Worm (Caenorhabditis elegans) whole organism, midembryonic: Measurements from ENCODE around the gene ZK938.10.

ENCODE experiments used
- cog-1 ChIP-seq: sonication (generic microtip); optimal IDR thresholded peaks from 2 replicates; lab custom pipeline; 2016; ENCODE audit warnings: missing genetic modification characterization, missing compliant biosample characterization
- flt-1 ChIP-seq: fragments of 200-800 bp; sonication (Bioruptor generic); IDR thresholded peaks from 2 replicates; pipeline ENCODE4 v1.3.6; 2022; ENCODE audit warnings: missing genetic modification characterization, missing compliant biosample characterization
- med-1 ChIP-seq: sonication (generic microtip); optimal IDR thresholded peaks from 2 replicates; lab custom pipeline; 2017; ENCODE audit warnings: missing genetic modification characterization, mild to moderate bottlenecking, missing compliant biosample characterization, antibody characterized with exemption, missing genetic modification reagents; ENCODE audit not compliant: insufficient read depth
- ztf-23 ChIP-seq: fragments of 200-800 bp; sonication (Bioruptor generic); IDR thresholded peaks from 2 replicates; pipeline ENCODE4 v1.3.6; 2022; ENCODE audit warnings: missing genetic modification reagents, missing genetic modification characterization, missing compliant biosample characterization

DNA sequence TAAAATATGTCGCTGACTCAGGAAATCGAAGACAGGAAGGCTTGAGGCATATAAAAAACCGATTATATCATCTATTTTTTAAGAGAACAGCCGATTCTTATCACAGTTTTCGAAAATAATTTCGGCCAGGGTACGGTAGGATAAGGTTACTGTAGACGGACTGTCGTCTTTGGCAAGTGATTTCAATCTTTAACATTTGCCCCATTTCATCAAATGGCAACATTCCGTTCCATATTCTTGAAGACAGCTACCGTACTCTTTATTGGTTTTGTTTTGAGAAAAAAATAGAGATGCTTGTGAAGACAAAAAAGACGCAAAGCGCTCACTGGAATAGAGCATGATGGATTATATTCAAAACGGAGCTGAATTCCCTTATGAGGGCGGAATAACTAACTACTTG lies 47.9 kb upstream of the ZK938.10 start:
- no peak for TF ChIP-seq ztf-23
- no peak for TF ChIP-seq flt-1 (GFP tag; lab: Robert Waterston, UW)
- no peak for TF ChIP-seq med-1
- TF ChIP-seq cog-1 (tag; lab: Kevin White, UChicago), result no peak
